Fruit fly (Drosophila melanogaster) whole organism, embryonic: Measurements from ENCODE around the gene CG42835.

ENCODE experiments used
- Adf1 ChIP-seq: fragments of 200-800 bp; sonication (Bioruptor generic); IDR thresholded peaks from 2 replicates; pipeline ENCODE4 v1.3.6; 2022; ENCODE audit warnings: missing biosample characterization, missing genetic modification characterization
- CG12236 ChIP-seq: fragments of 200-800 bp; sonication (Bioruptor generic); optimal IDR thresholded peaks from 2 replicates; lab custom pipeline; 2016; ENCODE audit warnings: missing biosample characterization, missing genetic modification characterization
- CG13894 ChIP-seq: fragments of 200-800 bp; sonication (Bioruptor generic); optimal IDR thresholded peaks from 3 replicates; lab custom pipeline; 2018; ENCODE audit warnings: missing biosample characterization, mild to moderate bottlenecking, missing genetic modification characterization, moderate library complexity
- CG14965 ChIP-seq: fragments of 200-800 bp; sonication (Bioruptor generic); optimal IDR thresholded peaks from 2 replicates; lab custom pipeline; 2016; ENCODE audit warnings: missing biosample characterization, missing genetic modification characterization, borderline replicate concordance
- CG16813 ChIP-seq: fragments of 200-800 bp; sonication (Bioruptor generic); IDR thresholded peaks from 3 replicates; pipeline ENCODE4 v1.3.6; 2022; ENCODE audit warnings: missing biosample characterization, missing genetic modification characterization; ENCODE audit not compliant: partially characterized antibody
- CG17568 ChIP-seq: fragments of 200-800 bp; sonication (Bioruptor generic); optimal IDR thresholded peaks from 2 replicates; lab custom pipeline; 2018; ENCODE audit warnings: missing biosample characterization, mild to moderate bottlenecking, missing genetic modification characterization, moderate library complexity
- CG17612 ChIP-seq: fragments of 200-800 bp; sonication (Bioruptor generic); IDR thresholded peaks from 2 replicates; pipeline ENCODE4 v1.3.6; 2022; ENCODE audit warnings: missing biosample characterization, missing genetic modification characterization
- CG2202 ChIP-seq: fragments of 200-800 bp; sonication (Bioruptor generic); optimal IDR thresholded peaks from 2 replicates; lab custom pipeline; 2018; ENCODE audit warnings: missing biosample characterization, mild to moderate bottlenecking, missing genetic modification characterization
- CG2712 ChIP-seq: fragments of 200-800 bp; optimal IDR thresholded peaks from 3 replicates; lab custom pipeline; 2019; ENCODE audit warnings: missing biosample characterization, mild to moderate bottlenecking, missing genetic modification characterization, moderate library complexity
- CG34422 ChIP-seq: fragments of 200-800 bp; sonication (Bioruptor generic); IDR thresholded peaks from 3 replicates; pipeline ENCODE4 v1.3.6; 2022; ENCODE audit warnings: missing biosample characterization, missing genetic modification characterization
- CG5180 ChIP-seq: fragments of 200-800 bp; sonication (Bioruptor generic); optimal IDR thresholded peaks from 3 replicates; lab custom pipeline; 2017; ENCODE audit warnings: missing biosample characterization, missing genetic modification characterization, mild to moderate bottlenecking, moderate library complexity, missing genetic modification reagents
- CHES-1-like ChIP-seq: fragments of 200-800 bp; sonication (Bioruptor generic); optimal IDR thresholded peaks from 2 replicates; lab custom pipeline; 2016; ENCODE audit warnings: missing biosample characterization, missing genetic modification characterization
- CoRest ChIP-seq: fragments of 200-800 bp; sonication (Bioruptor generic); optimal IDR thresholded peaks from 3 replicates; lab custom pipeline; 2018; ENCODE audit warnings: missing biosample characterization, mild to moderate bottlenecking, missing genetic modification characterization, moderate library complexity
- D ChIP-seq, 2 experiments: fragments of 200-800 bp in 1 of 2; fragments of >200 bp in 1 of 2; sonication (Bioruptor generic) in 1 of 2; optimal IDR thresholded peaks; 2 replicates in 1 of 2; 3 replicates in 1 of 2; lab custom pipeline; 2017; ENCODE audit warnings: mild to moderate bottlenecking in 1 of 2, missing biosample characterization in 1 of 2, missing genetic modification characterization in 1 of 2, missing genetic modification reagents in 1 of 2
- D19B ChIP-seq: fragments of 200-800 bp; sonication (Bioruptor generic); optimal IDR thresholded peaks from 2 replicates; lab custom pipeline; 2017; ENCODE audit warnings: missing biosample characterization, mild to moderate bottlenecking, missing genetic modification characterization
- Doc2 ChIP-seq: fragments of 200-800 bp; sonication (Bioruptor generic); IDR thresholded peaks from 2 replicates; pipeline ENCODE4 v1.3.6; 2022; ENCODE audit warnings: missing biosample characterization, missing genetic modification characterization
- Hr51 ChIP-seq, 2 experiments: fragments of 200-800 bp; sonication (Bioruptor generic); optimal IDR thresholded peaks; 2 replicates in 1 of 2; 3 replicates in 1 of 2; lab custom pipeline; 2016 to 2018; ENCODE audit warnings: missing biosample characterization in 2 of 2, missing genetic modification characterization in 2 of 2, mild to moderate bottlenecking in 1 of 2, moderate library complexity in 1 of 2
- Lim3 ChIP-seq: fragments of 200-800 bp; sonication (Bioruptor generic); IDR thresholded peaks from 2 replicates; pipeline ENCODE4 v1.3.6; 2022; ENCODE audit warnings: missing biosample characterization, missing genetic modification characterization
- Nf-YA ChIP-seq: fragments of 200-800 bp; sonication (Bioruptor generic); IDR thresholded peaks from 2 replicates; pipeline ENCODE4 v1.3.6; 2022; ENCODE audit warnings: missing biosample characterization, missing genetic modification characterization
- Sry-δ ChIP-seq: fragments of 200-800 bp; sonication (Bioruptor generic); optimal IDR thresholded peaks from 2 replicates; lab custom pipeline; 2016; ENCODE audit warnings: missing biosample characterization, missing genetic modification characterization
- cato ChIP-seq: fragments of 200-800 bp; sonication (Bioruptor generic); optimal IDR thresholded peaks from 2 replicates; lab custom pipeline; 2016; ENCODE audit warnings: missing biosample characterization, missing genetic modification characterization, borderline replicate concordance
- caup ChIP-seq: fragments of 200-800 bp; sonication (Bioruptor generic); optimal IDR thresholded peaks from 3 replicates; lab custom pipeline; 2017; ENCODE audit warnings: missing biosample characterization, mild to moderate bottlenecking, missing genetic modification characterization, moderate library complexity; ENCODE audit not compliant: severe bottlenecking
- dan ChIP-seq: fragments of 200-800 bp; sonication (Bioruptor generic); IDR thresholded peaks from 2 replicates; pipeline ENCODE4 v1.3.6; 2022; ENCODE audit warnings: missing biosample characterization, missing genetic modification characterization
- dmrt99B ChIP-seq: fragments of 200-800 bp; sonication (Bioruptor generic); optimal IDR thresholded peaks from 2 replicates; lab custom pipeline; 2018; ENCODE audit warnings: missing biosample characterization, mild to moderate bottlenecking, missing genetic modification characterization, moderate library complexity
- ftz-f1 ChIP-seq: fragments of 200-800 bp; sonication (Bioruptor generic); optimal IDR thresholded peaks from 2 replicates; lab custom pipeline; 2016; ENCODE audit warnings: missing biosample characterization, missing genetic modification characterization
- gcm ChIP-seq: fragments of 200-800 bp; sonication (Bioruptor generic); optimal IDR thresholded peaks from 2 replicates; lab custom pipeline; 2019; ENCODE audit warnings: missing biosample characterization, mild to moderate bottlenecking, missing genetic modification characterization, moderate library complexity
- grau ChIP-seq: fragments of 200-800 bp; optimal IDR thresholded peaks from 3 replicates; lab custom pipeline; 2019; ENCODE audit warnings: missing biosample characterization, mild to moderate bottlenecking, missing genetic modification characterization, moderate library complexity
- hkb ChIP-seq, 2 experiments: fragments of 200-800 bp in 1 of 2; fragments of >200 bp in 1 of 2; sonication (Bioruptor generic) in 1 of 2; IDR thresholded peaks in 1 of 2; optimal IDR thresholded peaks in 1 of 2; 2 replicates each; pipeline versions ENCODE4 v1.3.6 to Lab custom; 2017 to 2022; ENCODE audit warnings: missing biosample characterization in 1 of 2, missing genetic modification characterization in 1 of 2
- insv ChIP-seq, 2 experiments: fragments of 200-800 bp; sonication (Bioruptor generic); optimal IDR thresholded peaks; 3 replicates each; lab custom pipeline; 2016 to 2018; ENCODE audit warnings: missing biosample characterization in 2 of 2, missing genetic modification characterization in 2 of 2
- lab ChIP-seq: fragments of 200-800 bp; sonication (Bioruptor generic); optimal IDR thresholded peaks from 3 replicates; lab custom pipeline; 2017; ENCODE audit warnings: missing biosample characterization, missing genetic modification characterization, mild to moderate bottlenecking, moderate library complexity, missing genetic modification reagents
- nau ChIP-seq: fragments of 200-800 bp; sonication (Bioruptor generic); optimal IDR thresholded peaks from 3 replicates; lab custom pipeline; 2017; ENCODE audit warnings: missing biosample characterization, mild to moderate bottlenecking, missing genetic modification characterization, missing genetic modification reagents
- pita ChIP-seq: fragments of 200-800 bp; sonication (Bioruptor generic); optimal IDR thresholded peaks from 2 replicates; lab custom pipeline; 2017; ENCODE audit warnings: missing biosample characterization, mild to moderate bottlenecking, missing genetic modification characterization
- scrt ChIP-seq: fragments of 200-800 bp; sonication (Bioruptor generic); optimal IDR thresholded peaks from 2 replicates; lab custom pipeline; 2018; ENCODE audit warnings: missing biosample characterization, mild to moderate bottlenecking, missing genetic modification characterization, moderate library complexity
- sens-2 ChIP-seq: fragments of 200-800 bp; sonication (Bioruptor generic); IDR thresholded peaks from 2 replicates; pipeline ENCODE4 v1.3.6; 2022; ENCODE audit warnings: missing biosample characterization, missing genetic modification characterization
- slbo ChIP-seq: fragments of 200-800 bp; sonication (Bioruptor generic); IDR thresholded peaks from 2 replicates; pipeline ENCODE4 v1.3.6; 2022; ENCODE audit warnings: missing biosample characterization, missing genetic modification characterization
- ttk ChIP-seq: fragments of 200-800 bp; sonication (Bioruptor generic); IDR thresholded peaks from 2 replicates; pipeline ENCODE4 v2.1.2; 2022; ENCODE audit warnings: missing biosample characterization, missing genetic modification characterization
- z ChIP-seq: fragments of 200-800 bp; sonication (Bioruptor generic); IDR thresholded peaks from 3 replicates; pipeline ENCODE4 v1.3.6; 2022; ENCODE audit warnings: missing biosample characterization, missing genetic modification characterization
- zfh2 ChIP-seq: fragments of 200-800 bp; sonication (Bioruptor generic); optimal IDR thresholded peaks from 2 replicates; lab custom pipeline; 2016; ENCODE audit warnings: missing biosample characterization, missing genetic modification characterization

Gene CG42835

dm6 chr3R:17402434-17402833 lies 18.0 kb upstream of the CG42835 start, which contains the start of gene Sur-8 (continued):
- TF ChIP-seq slbo (GFP tag; lab: Robert Waterston, UW), result peak; percentile 87
- TF ChIP-seq Adf1, result peak; percentile 39
- TF ChIP-seq CG2202 (tag; lab: Kevin White, UChicago), result no peak
- peak; percentile 58; the same call in 2 of the 3 replicates for TF ChIP-seq CG34422 (GFP tag; lab: Robert Waterston, UW)
- no peak for TF ChIP-seq Nf-YA (GFP tag; lab: Robert Waterston, UW)
- no peak for TF ChIP-seq CG2712 (tag; lab: Kevin White, UChicago)
- peak; percentile 38 for TF ChIP-seq ftz-f1 (GFP tag; lab: Kevin White, UChicago)
- TF ChIP-seq D (optimal IDR thresholded peaks at IDR 0.05; lab: Kevin White, UChicago), result no peak
- TF ChIP-seq D (GFP tag; optimal IDR thresholded peaks at IDR 0.05; lab: Kevin White, UChicago), result peak; percentile 45
- TF ChIP-seq CHES-1-like, result peak; percentile 52
- TF ChIP-seq ttk (GFP tag; lab: Robert Waterston, UW), result peak; percentile 64
- peak; percentile 77 for TF ChIP-seq caup (GFP tag; lab: Kevin White, UChicago)
- peak; percentile 23 for TF ChIP-seq Sry-δ (GFP tag; lab: Kevin White, UChicago)
- TF ChIP-seq z, result no peak
- no peak for TF ChIP-seq CG17568 (GFP tag; lab: Kevin White, UChicago)
- peak; percentile 79 for TF ChIP-seq lab (GFP tag; lab: Kevin White, UChicago)
- TF ChIP-seq Doc2, result no peak
- TF ChIP-seq dan (GFP tag; lab: Robert Waterston, UW), result no peak
- peak; percentile 24 for TF ChIP-seq scrt (GFP tag; lab: Kevin White, UChicago)
- TF ChIP-seq CG5180 (GFP tag; lab: Kevin White, UChicago), result no peak
- no peak for TF ChIP-seq sens-2 (GFP tag; lab: Robert Waterston, UW)
- TF ChIP-seq CG12236 (GFP tag; lab: Kevin White, UChicago), result no peak
- TF ChIP-seq cato, result no peak
- peak; percentile 48 for TF ChIP-seq CoRest (tag; lab: Kevin White, UChicago)
- TF ChIP-seq pita, result no peak
- TF ChIP-seq CG14965, result no peak
- no peak for TF ChIP-seq CG16813 (GFP tag; lab: Robert Waterston, UW)
- TF ChIP-seq zfh2 (GFP tag; lab: Kevin White, UChicago), result peak; percentile 13
- peak; percentile 30 for TF ChIP-seq nau (GFP tag; lab: Kevin White, UChicago)
- TF ChIP-seq CG17612 (GFP tag; lab: Robert Waterston, UW), result peak; percentile 32; the same call in 1 of the 2 replicates
- no peak for TF ChIP-seq Lim3
- TF ChIP-seq D19B (GFP tag; lab: Kevin White, UChicago), result no peak
- peak; percentile 55 for TF ChIP-seq dmrt99B (tag; lab: Kevin White, UChicago)
- TF ChIP-seq, all 482 proteins: peak for 292

- no peak for TF ChIP-seq Hr51 (GFP tag; optimal IDR thresholded peaks at IDR 0.05; lab: Kevin White, UChicago)
- no peak for TF ChIP-seq insv (GFP tag; optimal IDR thresholded peaks at IDR 0.05; lab: Kevin White, UChicago)
- no peak for TF ChIP-seq hkb (optimal IDR thresholded peaks at IDR 0.05; lab: Kevin White, UChicago)
- TF ChIP-seq hkb (GFP tag; IDR thresholded peaks at IDR 0.05; lab: Robert Waterston, UW), result no peak
- TF ChIP-seq dan (GFP tag; lab: Robert Waterston, UW), result no peak
- TF ChIP-seq gcm (GFP tag; lab: Kevin White, UChicago), result no peak
- TF ChIP-seq CG13894 (tag; lab: Kevin White, UChicago), result no peak
- no peak for TF ChIP-seq grau (tag; lab: Kevin White, UChicago)
Observed at dm6 chr3R:17403188-17403587, 17.2 kb upstream of the CG42835 start, which contains the start of gene CG34279. TSS of gene CG34279 (minus strand) at chr3R:17403288.
